Worm (Caenorhabditis elegans) whole organism, L2 larva: ENCODE data around the gene C15F1.2.
A peak's percentile ranks its signal among the peaks of the same experiment; 100 is the strongest.

Experiments used
- C34F6.9 ChIP-seq: fragments of 150-350 bp; optimal IDR thresholded peaks from 2 replicates; lab custom pipeline; 2014; ENCODE audit warnings: missing biosample characterization, missing genetic modification characterization
- F13H6.1 ChIP-seq: sonication (generic microtip); optimal IDR thresholded peaks from 2 replicates; lab custom pipeline; 2016; ENCODE audit warnings: missing genetic modification characterization, missing compliant biosample characterization
- R02D3.7 ChIP-seq: fragments of 150-350 bp; optimal IDR thresholded peaks from 2 replicates; lab custom pipeline; 2014; ENCODE audit warnings: missing biosample characterization, missing genetic modification characterization
- Y55F3AM.14 ChIP-seq: fragments of 200-800 bp; sonication (Bioruptor generic); optimal IDR thresholded peaks from 2 replicates; lab custom pipeline; 2018; ENCODE audit warnings: mild to moderate bottlenecking, missing genetic modification characterization, missing compliant biosample characterization
- ZK546.5 ChIP-seq: sonication (generic microtip); optimal IDR thresholded peaks from 2 replicates; lab custom pipeline; 2017; ENCODE audit warnings: missing biosample characterization, missing genetic modification characterization
- alr-1 ChIP-seq: fragments of 150-350 bp; optimal IDR thresholded peaks from 2 replicates; lab custom pipeline; 2014; ENCODE audit warnings: missing biosample characterization, missing genetic modification characterization
- aly-2 ChIP-seq: fragments of 150-350 bp; optimal IDR thresholded peaks from 2 replicates; lab custom pipeline; 2014; ENCODE audit warnings: missing biosample characterization, missing genetic modification characterization
- ama-1 ChIP-seq: fragments of 150-350 bp; optimal IDR thresholded peaks from 2 replicates; lab custom pipeline; 2018; ENCODE audit warnings: inconsistent platforms
- blmp-1 ChIP-seq: sonication (generic microtip); optimal IDR thresholded peaks from 2 replicates; lab custom pipeline; 2017; ENCODE audit warnings: missing genetic modification characterization, mild to moderate bottlenecking, missing compliant biosample characterization, antibody characterized with exemption, moderate library complexity; ENCODE audit not compliant: insufficient read depth
- ceh-16 ChIP-seq: fragments of 150-350 bp; optimal IDR thresholded peaks from 2 replicates; lab custom pipeline; 2014; ENCODE audit warnings: missing biosample characterization, missing genetic modification characterization
- ceh-82 ChIP-seq: fragments of 150-350 bp; optimal IDR thresholded peaks from 2 replicates; lab custom pipeline; 2014; ENCODE audit warnings: missing biosample characterization, missing genetic modification characterization
- crh-2 ChIP-seq: sonication (generic microtip); optimal IDR thresholded peaks from 2 replicates; lab custom pipeline; 2017; ENCODE audit warnings: missing biosample characterization, missing genetic modification characterization
- dmd-4 ChIP-seq: sonication (generic microtip); optimal IDR thresholded peaks from 2 replicates; lab custom pipeline; 2017; ENCODE audit warnings: missing biosample characterization, missing genetic modification characterization
- egl-27 ChIP-seq: sonication (generic microtip); optimal IDR thresholded peaks from 3 replicates; lab custom pipeline; 2017; ENCODE audit warnings: missing biosample characterization, missing genetic modification reagents, missing genetic modification characterization
- elt-1 ChIP-seq: fragments of 150-350 bp; optimal IDR thresholded peaks from 2 replicates; lab custom pipeline; 2014; ENCODE audit warnings: missing biosample characterization, missing genetic modification characterization
- elt-3 ChIP-seq: sonication (generic microtip); optimal IDR thresholded peaks from 2 replicates; lab custom pipeline; 2017; ENCODE audit warnings: missing biosample characterization, missing genetic modification characterization
- fos-1 ChIP-seq: fragments of 150-350 bp; optimal IDR thresholded peaks from 2 replicates; lab custom pipeline; 2014; ENCODE audit warnings: missing biosample characterization, missing genetic modification characterization
- gmeb-1 ChIP-seq: fragments of 150-350 bp; optimal IDR thresholded peaks from 2 replicates; lab custom pipeline; 2014; ENCODE audit warnings: missing biosample characterization, missing genetic modification characterization
- lin-11 ChIP-seq: fragments of 150-350 bp; sonication (generic microtip); optimal IDR thresholded peaks from 2 replicates; lab custom pipeline; 2014; ENCODE audit warnings: missing biosample characterization, missing genetic modification characterization, inconsistent platforms, mixed read lengths
- lin-13 ChIP-seq: fragments of 150-350 bp; optimal IDR thresholded peaks from 2 replicates; lab custom pipeline; 2014; ENCODE audit warnings: missing biosample characterization, missing genetic modification reagents, missing genetic modification characterization
- lin-39 ChIP-seq: fragments of 150-350 bp; optimal IDR thresholded peaks from 2 replicates; lab custom pipeline; 2014; ENCODE audit warnings: missing biosample characterization, missing genetic modification reagents, missing genetic modification characterization
- lsy-2 ChIP-seq, 2 experiments: fragments of 150-350 bp in 1 of 2; sonication (generic microtip) in 1 of 2; optimal IDR thresholded peaks; 2 replicates each; lab custom pipeline; 2014 to 2017; ENCODE audit warnings: missing biosample characterization in 2 of 2, missing genetic modification characterization in 2 of 2
- mbf-1 ChIP-seq: sonication (generic microtip); optimal IDR thresholded peaks from 2 replicates; lab custom pipeline; 2017; ENCODE audit warnings: missing biosample characterization, missing genetic modification characterization
- mdl-1 ChIP-seq, 2 experiments: fragments of 150-350 bp in 1 of 2; sonication (generic microtip) in 1 of 2; optimal IDR thresholded peaks; 2 replicates each; lab custom pipeline; 2017; ENCODE audit warnings: missing biosample characterization in 2 of 2, missing genetic modification characterization in 2 of 2
- nhr-10 ChIP-seq: sonication (generic microtip); optimal IDR thresholded peaks from 2 replicates; lab custom pipeline; 2017; ENCODE audit warnings: missing biosample characterization, missing genetic modification characterization
- nhr-11 ChIP-seq: fragments of 150-350 bp; optimal IDR thresholded peaks from 2 replicates; lab custom pipeline; 2014; ENCODE audit warnings: missing biosample characterization, missing genetic modification characterization
- nhr-12 ChIP-seq: fragments of 150-350 bp; optimal IDR thresholded peaks from 2 replicates; lab custom pipeline; 2014; ENCODE audit warnings: missing biosample characterization, missing genetic modification characterization
- nhr-129 ChIP-seq: fragments of 150-350 bp; optimal IDR thresholded peaks from 2 replicates; lab custom pipeline; 2014; ENCODE audit warnings: missing biosample characterization, missing genetic modification characterization
- nhr-21 ChIP-seq: fragments of 150-350 bp; optimal IDR thresholded peaks from 2 replicates; lab custom pipeline; 2014; ENCODE audit warnings: missing biosample characterization, missing genetic modification characterization
- nhr-23 ChIP-seq: fragments of 150-350 bp; optimal IDR thresholded peaks from 2 replicates; lab custom pipeline; 2014; ENCODE audit warnings: missing biosample characterization, missing genetic modification reagents, missing genetic modification characterization
- nhr-237 ChIP-seq: fragments of 150-350 bp; optimal IDR thresholded peaks from 2 replicates; lab custom pipeline; 2014; ENCODE audit warnings: missing biosample characterization, missing genetic modification characterization
- nhr-25 ChIP-seq: fragments of 150-350 bp; sonication (generic microtip); optimal IDR thresholded peaks from 3 replicates; lab custom pipeline; 2014; ENCODE audit warnings: missing biosample characterization, missing genetic modification characterization
- nhr-6 ChIP-seq: fragments of 150-350 bp; optimal IDR thresholded peaks from 2 replicates; lab custom pipeline; 2014; ENCODE audit warnings: missing biosample characterization, missing genetic modification characterization
- nhr-77 ChIP-seq: fragments of 150-350 bp; optimal IDR thresholded peaks from 2 replicates; lab custom pipeline; 2014; ENCODE audit warnings: missing biosample characterization, missing genetic modification characterization
- peb-1 ChIP-seq: fragments of 150-350 bp; optimal IDR thresholded peaks from 2 replicates; lab custom pipeline; 2014; ENCODE audit warnings: missing biosample characterization, missing genetic modification characterization
- sem-4 ChIP-seq: fragments of 150-350 bp; optimal IDR thresholded peaks from 2 replicates; lab custom pipeline; 2014; ENCODE audit warnings: missing biosample characterization, missing genetic modification reagents, missing genetic modification characterization
- skn-1 ChIP-seq: sonication (generic microtip); optimal IDR thresholded peaks from 2 replicates; lab custom pipeline; 2017; ENCODE audit warnings: missing biosample characterization, missing genetic modification characterization
- sma-3 ChIP-seq: sonication (generic microtip); optimal IDR thresholded peaks from 2 replicates; lab custom pipeline; 2016; ENCODE audit warnings: missing genetic modification reagents, missing genetic modification characterization, missing compliant biosample characterization
- sma-9 ChIP-seq, 2 experiments: fragments of 150-350 bp in 1 of 2; sonication (generic microtip) in 1 of 2; optimal IDR thresholded peaks; 2 replicates each; lab custom pipeline; 2014 to 2016; ENCODE audit warnings: missing genetic modification characterization in 2 of 2, mild to moderate bottlenecking in 1 of 2, missing biosample characterization in 1 of 2, missing compliant biosample characterization in 1 of 2, missing genetic modification reagents in 1 of 2, moderate library complexity in 1 of 2
- unc-39 ChIP-seq: fragments of 150-350 bp; optimal IDR thresholded peaks from 2 replicates; lab custom pipeline; 2014; ENCODE audit warnings: missing biosample characterization, missing genetic modification characterization
- unc-55 ChIP-seq: fragments of 150-350 bp; sonication (generic microtip); optimal IDR thresholded peaks from 3 replicates; lab custom pipeline; 2014; ENCODE audit warnings: missing biosample characterization, missing genetic modification reagents, missing genetic modification characterization
- unc-62 ChIP-seq: fragments of 150-350 bp; optimal IDR thresholded peaks from 2 replicates; lab custom pipeline; 2014; ENCODE audit warnings: missing biosample characterization, missing genetic modification reagents, missing genetic modification characterization
- zag-1 ChIP-seq: fragments of 150-350 bp; optimal IDR thresholded peaks from 2 replicates; lab custom pipeline; 2014; ENCODE audit warnings: missing biosample characterization, missing genetic modification characterization
- ztf-1 ChIP-seq: fragments of 200-800 bp; sonication (Bioruptor generic); conservative IDR thresholded peaks from 2 replicates; pipeline ENCODE4 v1.3.6; 2022; ENCODE audit warnings: missing genetic modification characterization, missing compliant biosample characterization
- ztf-11 ChIP-seq: sonication (generic microtip); optimal IDR thresholded peaks from 2 replicates; lab custom pipeline; 2017; ENCODE audit warnings: missing biosample characterization, missing genetic modification characterization
- ztf-4 ChIP-seq: fragments of 150-350 bp; optimal IDR thresholded peaks from 2 replicates; lab custom pipeline; 2014; ENCODE audit warnings: missing biosample characterization, missing genetic modification characterization

The C15F1.2 gene

ce11 chrII:6970515-6970914, 9.2 kb upstream of the C15F1.2 start, which contains the start of gene C15F1.5:
Gene C15F1.5, minus strand, starts transcription at chrII:6970615.
- TF ChIP-seq peb-1 (no peak), nhr-10 (tag; lab: Kevin White, UChicago) (no peak), lin-39 (tag; lab: Kevin White, UChicago) (no peak), egl-27 (tag; lab: Kevin White, UChicago) (no peak), ZK546.5 (no peak)

- TF ChIP-seq lin-13 (peak; percentile 7), mbf-1 (tag; lab: Kevin White, UChicago) (no peak), lin-39 (tag; lab: Kevin White, UChicago) (no peak), nhr-11 (tag; lab: Kevin White, UChicago) (no peak), unc-39 (tag; lab: Kevin White, UChicago) (no peak)
These were observed 7.5 kb upstream of the C15F1.2 start, which contains the start of gene art-1 for ce11 chrII:6972185-6972737. Gene art-1, minus strand, starts transcription at chrII:6972235.

ce11 chrII:6973501-6973900, 6.3 kb upstream of the C15F1.2 start, which contains the start of gene sod-1:
Gene sod-1, minus strand, starts transcription at chrII:6973887.
- TF ChIP-seq nhr-6 (tag; lab: Kevin White, UChicago) (no peak), nhr-129 (tag; lab: Kevin White, UChicago) (peak; percentile 4)

ce11 chrII:6974011-6974410, 5.7 kb upstream of the C15F1.2 start:
- no peak for TF ChIP-seq peb-1
- no peak for TF ChIP-seq alr-1
- TF ChIP-seq F13H6.1 (tag; lab: Kevin White, UChicago): no peak
- TF ChIP-seq nhr-77 (tag; lab: Kevin White, UChicago): no peak
- TF ChIP-seq nhr-6 (tag; lab: Kevin White, UChicago): no peak
- TF ChIP-seq nhr-12 (tag; lab: Kevin White, UChicago): no peak
- peak; percentile 13 for TF ChIP-seq sma-3
- no peak for TF ChIP-seq ZK546.5
- peak; percentile 43 for TF ChIP-seq crh-2
- TF ChIP-seq blmp-1 (tag; lab: Kevin White, UChicago): no peak
- TF ChIP-seq zag-1 (tag; lab: Kevin White, UChicago): no peak
- peak; percentile 24 for TF ChIP-seq nhr-25 (tag; lab: Kevin White, UChicago)
- no peak for TF ChIP-seq ama-1 (lab: Kevin White, UChicago)
- TF ChIP-seq nhr-11 (tag; lab: Kevin White, UChicago): no peak
- TF ChIP-seq ztf-11 (tag; lab: Kevin White, UChicago): no peak
- TF ChIP-seq unc-39 (tag; lab: Kevin White, UChicago): no peak
- no peak for TF ChIP-seq mbf-1 (tag; lab: Kevin White, UChicago)
- TF ChIP-seq skn-1 (tag; lab: Kevin White, UChicago): no peak
- TF ChIP-seq nhr-129 (tag; lab: Kevin White, UChicago): peak; percentile 38
- TF ChIP-seq sem-4 (tag; lab: Kevin White, UChicago): no peak
- no peak for TF ChIP-seq nhr-237 (tag; lab: Kevin White, UChicago)
- TF ChIP-seq ztf-4: no peak
- peak; percentile 75 for TF ChIP-seq C34F6.9 (tag; lab: Kevin White, UChicago)
- TF ChIP-seq dmd-4 (tag; lab: Kevin White, UChicago): no peak
- no peak for TF ChIP-seq ztf-1 (GFP tag; lab: Robert Waterston, UW)
- TF ChIP-seq unc-62 (GFP tag; lab: Kevin White, UChicago): no peak
- TF ChIP-seq lin-39 (tag; lab: Kevin White, UChicago): no peak
- TF ChIP-seq lin-11 (tag; lab: Kevin White, UChicago): no peak
- no peak for TF ChIP-seq aly-2
- TF ChIP-seq gmeb-1 (tag; lab: Kevin White, UChicago): peak; percentile 92
- no peak for TF ChIP-seq elt-1 (tag; lab: Kevin White, UChicago)
- TF ChIP-seq egl-27 (tag; lab: Kevin White, UChicago): no peak
- no peak for TF ChIP-seq Y55F3AM.14
- TF ChIP-seq nhr-10 (tag; lab: Kevin White, UChicago): no peak
- TF ChIP-seq R02D3.7 (tag; lab: Kevin White, UChicago): no peak
- peak; percentile 44 for TF ChIP-seq sma-9 (GFP tag; optimal IDR thresholded peaks at IDR 0.05; lab: Kevin White, UChicago)
- no peak for TF ChIP-seq sma-9 (tag; optimal IDR thresholded peaks at IDR 0.05; lab: Kevin White, UChicago)
- no peak for TF ChIP-seq nhr-23 (tag; lab: Kevin White, UChicago)
- no peak for TF ChIP-seq ceh-82
- no peak for TF ChIP-seq ceh-16
- peak; percentile 27 to 82 for TF ChIP-seq lsy-2 (tag; optimal IDR thresholded peaks at IDR 0.05; lab: Kevin White, UChicago)
- no peak for TF ChIP-seq fos-1
- no peak for TF ChIP-seq mdl-1 (tag; optimal IDR thresholded peaks at IDR 0.05; lab: Kevin White, UChicago)
- no peak for TF ChIP-seq nhr-21
- peak; percentile 43 for TF ChIP-seq lin-13
- no peak for TF ChIP-seq elt-3
- TF ChIP-seq unc-55: peak; percentile 83
